Worm (Caenorhabditis elegans) whole organism, L1 larva: ENCODE measurements around the gene F31E8.5.

Experiments
- C34B4.2 ChIP-seq: sonication (generic microtip); optimal IDR thresholded peaks from 2 replicates; lab custom pipeline; 2017; ENCODE audit warnings: mild to moderate bottlenecking, missing genetic modification characterization, missing compliant biosample characterization
- F16B12.6 ChIP-seq: fragments of 150-350 bp; optimal IDR thresholded peaks from 2 replicates; lab custom pipeline; 2014; ENCODE audit warnings: missing biosample characterization, missing genetic modification characterization
- aha-1 ChIP-seq: fragments of 150-350 bp; optimal IDR thresholded peaks from 2 replicates; lab custom pipeline; 2014; ENCODE audit warnings: missing biosample characterization, missing genetic modification characterization
- alr-1 ChIP-seq: fragments of 200-800 bp; sonication (Bioruptor generic); optimal IDR thresholded peaks from 2 replicates; lab custom pipeline; 2018; ENCODE audit warnings: borderline replicate concordance, mild to moderate bottlenecking, missing genetic modification characterization, missing compliant biosample characterization
- ama-1 ChIP-seq: fragments of 150-350 bp; optimal IDR thresholded peaks from 2 replicates; lab custom pipeline; 2014
- blmp-1 ChIP-seq: fragments of 150-350 bp; optimal IDR thresholded peaks from 2 replicates; lab custom pipeline; 2014; ENCODE audit warnings: missing biosample characterization, missing genetic modification characterization
- ceh-82 ChIP-seq, 3 experiments: fragments of 150-350 bp in 1 of 3; sonication (generic microtip) in 2 of 3; optimal IDR thresholded peaks; 2 replicates each; lab custom pipeline; 2014 to 2017; ENCODE audit warnings: missing biosample characterization in 3 of 3, missing genetic modification characterization in 3 of 3
- ceh-88 ChIP-seq: fragments of 200-800 bp; sonication (Bioruptor generic); IDR thresholded peaks from 2 replicates; pipeline ENCODE4 v1.3.6; 2022; ENCODE audit warnings: missing genetic modification characterization, missing compliant biosample characterization
- ceh-90 ChIP-seq: sonication (generic microtip); optimal IDR thresholded peaks from 2 replicates; lab custom pipeline; 2016; ENCODE audit warnings: missing genetic modification characterization, missing compliant biosample characterization
- ces-1 ChIP-seq: fragments of 150-350 bp; optimal IDR thresholded peaks from 2 replicates; lab custom pipeline; 2014; ENCODE audit warnings: missing biosample characterization, missing genetic modification reagents, missing genetic modification characterization
- dpl-1 ChIP-seq, 3 experiments: fragments of 150-350 bp in 2 of 3; sonication (generic microtip) in 1 of 3; optimal IDR thresholded peaks; 2 replicates each; lab custom pipeline; 2014 to 2017; ENCODE audit warnings: missing biosample characterization in 3 of 3, missing genetic modification characterization in 3 of 3, missing genetic modification reagents in 3 of 3
- dsc-1 ChIP-seq: sonication (generic microtip); optimal IDR thresholded peaks from 2 replicates; lab custom pipeline; 2016; ENCODE audit warnings: mild to moderate bottlenecking, missing genetic modification characterization, missing compliant biosample characterization
- efl-1 ChIP-seq, 4 experiments: fragments of 150-350 bp; optimal IDR thresholded peaks in 3 of 4; peaks in 1 of 4; 1 replicate in 1 of 4; 2 replicates in 3 of 4; lab custom pipeline; 2014; ENCODE audit warnings: missing biosample characterization in 2 of 4, missing genetic modification characterization in 2 of 4, missing genetic modification reagents in 2 of 4
- egl-13 ChIP-seq: sonication (generic microtip); optimal IDR thresholded peaks from 2 replicates; lab custom pipeline; 2016; ENCODE audit warnings: missing genotype, missing genetic modification reagents, missing genetic modification characterization, missing compliant biosample characterization
- egl-27 ChIP-seq, 2 experiments: fragments of 150-350 bp in 1 of 2; sonication (generic microtip); optimal IDR thresholded peaks; 3 replicates each; lab custom pipeline; 2017 to 2018; ENCODE audit warnings: missing biosample characterization in 2 of 2, missing genetic modification characterization in 2 of 2, missing genetic modification reagents in 2 of 2
- elt-2 ChIP-seq: sonication (generic microtip); optimal IDR thresholded peaks from 2 replicates; lab custom pipeline; 2016; ENCODE audit warnings: missing genetic modification characterization, mild to moderate bottlenecking, inconsistent platforms, missing compliant biosample characterization, missing genetic modification reagents
- ets-5 ChIP-seq: fragments of 200-800 bp; sonication (Bioruptor generic); IDR thresholded peaks from 2 replicates; pipeline ENCODE4 v1.3.6; 2022; ENCODE audit warnings: missing genetic modification characterization, missing compliant biosample characterization
- fkh-8 ChIP-seq: sonication (generic microtip); optimal IDR thresholded peaks from 2 replicates; lab custom pipeline; 2016; ENCODE audit warnings: mild to moderate bottlenecking, missing genetic modification characterization, missing compliant biosample characterization
- fos-1 ChIP-seq: fragments of 150-350 bp; optimal IDR thresholded peaks from 2 replicates; lab custom pipeline; 2014; ENCODE audit warnings: missing biosample characterization, missing genetic modification characterization
- hlh-4 ChIP-seq: sonication (generic microtip); optimal IDR thresholded peaks from 2 replicates; lab custom pipeline; 2016; ENCODE audit warnings: mild to moderate bottlenecking, missing genetic modification characterization, missing compliant biosample characterization
- irx-1 ChIP-seq: sonication (generic microtip); optimal IDR thresholded peaks from 2 replicates; lab custom pipeline; 2016; ENCODE audit warnings: missing genetic modification characterization, missing compliant biosample characterization
- isw-1 ChIP-seq: fragments of 200-800 bp; sonication (Bioruptor generic); IDR thresholded peaks from 2 replicates; pipeline ENCODE4 v1.3.6; 2022; ENCODE audit warnings: missing genetic modification characterization, missing compliant biosample characterization
- lin-14 ChIP-seq: fragments of 200-800 bp; sonication (Bioruptor generic); optimal IDR thresholded peaks from 2 replicates; lab custom pipeline; 2018; ENCODE audit warnings: mild to moderate bottlenecking, missing genetic modification characterization, moderate library complexity, missing compliant biosample characterization
- lin-35 ChIP-seq, 2 experiments: fragments of 150-350 bp; optimal IDR thresholded peaks; 2 replicates each; lab custom pipeline; 2014; ENCODE audit warnings: missing biosample characterization in 2 of 2, missing genetic modification characterization in 2 of 2, missing genetic modification reagents in 2 of 2
- lir-3 ChIP-seq: sonication (generic microtip); optimal IDR thresholded peaks from 2 replicates; lab custom pipeline; 2016; ENCODE audit warnings: mild to moderate bottlenecking, missing genetic modification characterization, moderate library complexity, missing compliant biosample characterization; ENCODE audit not compliant: poor library complexity
- mab-9 ChIP-seq: fragments of 200-800 bp; sonication (Bioruptor generic); IDR thresholded peaks from 2 replicates; pipeline ENCODE4 v1.3.6; 2022; ENCODE audit warnings: missing genetic modification reagents, missing genetic modification characterization, missing compliant biosample characterization
- mef-2 ChIP-seq: fragments of 150-350 bp; optimal IDR thresholded peaks from 2 replicates; lab custom pipeline; 2014; ENCODE audit warnings: missing biosample characterization, missing genetic modification characterization
- mep-1 ChIP-seq: fragments of 150-350 bp; optimal IDR thresholded peaks from 2 replicates; lab custom pipeline; 2014; ENCODE audit warnings: missing biosample characterization, missing genetic modification characterization
- nhr-19 ChIP-seq: fragments of 200-800 bp; sonication (Bioruptor generic); conservative IDR thresholded peaks from 2 replicates; pipeline ENCODE4 v1.3.6; 2022; ENCODE audit warnings: missing genetic modification characterization, missing compliant biosample characterization
- nhr-20 ChIP-seq: sonication (generic microtip); optimal IDR thresholded peaks from 2 replicates; lab custom pipeline; 2016; ENCODE audit warnings: mild to moderate bottlenecking, missing genetic modification characterization, missing compliant biosample characterization
- nhr-237 ChIP-seq: fragments of 150-350 bp; optimal IDR thresholded peaks from 2 replicates; lab custom pipeline; 2014; ENCODE audit warnings: missing biosample characterization, missing genetic modification characterization
- nhr-28 ChIP-seq: fragments of 150-350 bp; optimal IDR thresholded peaks from 2 replicates; lab custom pipeline; 2014; ENCODE audit warnings: missing biosample characterization, missing genetic modification characterization
- nhr-76 ChIP-seq: sonication (generic microtip); optimal IDR thresholded peaks from 2 replicates; lab custom pipeline; 2017; ENCODE audit warnings: missing biosample characterization, missing genetic modification characterization
- nhr-77 ChIP-seq: fragments of 150-350 bp; optimal IDR thresholded peaks from 2 replicates; lab custom pipeline; 2014; ENCODE audit warnings: missing biosample characterization, missing genetic modification characterization
- nhr-84 ChIP-seq: sonication (generic microtip); optimal IDR thresholded peaks from 2 replicates; lab custom pipeline; 2017; ENCODE audit warnings: missing biosample characterization, missing genetic modification characterization
- nhr-90 ChIP-seq: sonication (generic microtip); optimal IDR thresholded peaks from 2 replicates; lab custom pipeline; 2016; ENCODE audit warnings: mild to moderate bottlenecking, missing genetic modification characterization, missing compliant biosample characterization; ENCODE audit not compliant: poor library complexity
- skn-1 ChIP-seq: fragments of 150-350 bp; optimal IDR thresholded peaks from 2 replicates; lab custom pipeline; 2014; ENCODE audit warnings: missing biosample characterization, missing genetic modification characterization
- snpc-4 ChIP-seq: fragments of 150-350 bp; optimal IDR thresholded peaks from 2 replicates; lab custom pipeline; 2014; ENCODE audit warnings: missing biosample characterization, missing genetic modification characterization
- sox-4 ChIP-seq: sonication (generic microtip); optimal IDR thresholded peaks from 2 replicates; lab custom pipeline; 2016; ENCODE audit warnings: missing genetic modification characterization, missing compliant biosample characterization
- sup-37 ChIP-seq: fragments of 200-800 bp; sonication (Bioruptor generic); optimal IDR thresholded peaks from 2 replicates; lab custom pipeline; 2018; ENCODE audit warnings: mild to moderate bottlenecking, missing genetic modification characterization, missing compliant biosample characterization
- swsn-7 ChIP-seq: sonication (generic microtip); optimal IDR thresholded peaks from 2 replicates; lab custom pipeline; 2016; ENCODE audit warnings: missing genetic modification characterization, missing compliant biosample characterization
- tbx-2 ChIP-seq: sonication (generic microtip); optimal IDR thresholded peaks from 2 replicates; lab custom pipeline; 2016; ENCODE audit warnings: missing genetic modification characterization, missing compliant biosample characterization
- unc-130 ChIP-seq: fragments of 150-350 bp; optimal IDR thresholded peaks from 2 replicates; lab custom pipeline; 2017; ENCODE audit warnings: missing biosample characterization, missing genetic modification characterization, inconsistent platforms
- unc-30 ChIP-seq: sonication (generic microtip); optimal IDR thresholded peaks from 2 replicates; lab custom pipeline; 2017; ENCODE audit warnings: missing biosample characterization, missing genetic modification characterization
- unc-86 ChIP-seq: sonication (generic microtip); optimal IDR thresholded peaks from 2 replicates; lab custom pipeline; 2016; ENCODE audit warnings: missing genetic modification characterization, missing compliant biosample characterization
- unc-98 ChIP-seq: fragments of 200-800 bp; sonication (Bioruptor generic); IDR thresholded peaks from 2 replicates; pipeline ENCODE4 v1.3.6; 2022; ENCODE audit warnings: missing genetic modification characterization, missing compliant biosample characterization
- vab-15 ChIP-seq: sonication (generic microtip); optimal IDR thresholded peaks from 2 replicates; lab custom pipeline; 2017; ENCODE audit warnings: missing genotype, mild to moderate bottlenecking, missing genetic modification characterization, missing compliant biosample characterization
- xbp-1 ChIP-seq: sonication (generic microtip); optimal IDR thresholded peaks from 2 replicates; lab custom pipeline; 2016; ENCODE audit warnings: missing genetic modification characterization, missing compliant biosample characterization
- zag-1 ChIP-seq: fragments of 150-350 bp; optimal IDR thresholded peaks from 2 replicates; lab custom pipeline; 2014; ENCODE audit warnings: missing biosample characterization, missing genetic modification characterization
- zip-4 ChIP-seq: fragments of 200-800 bp; sonication (Bioruptor generic); optimal IDR thresholded peaks from 2 replicates; lab custom pipeline; 2018; ENCODE audit warnings: mild to moderate bottlenecking, missing genetic modification characterization, moderate library complexity, missing compliant biosample characterization

Gene F31E8.5

ce11 chrII:6807162-6807561 is at the start of gene F31E8.5:
TSS of gene F31E8.5 (minus strand) at chrII:6807262.
- TF ChIP-seq irx-1 (no peak), nhr-90 (tag; lab: Kevin White, UChicago) (no peak), swsn-7 (tag; lab: Kevin White, UChicago) (no peak), nhr-77 (tag; lab: Kevin White, UChicago) (no peak), skn-1 (no peak)
- TF ChIP-seq, all 84 proteins: peak for 0

ce11 chrII:6853059-6853466 is 46.0 kb upstream of the F31E8.5 start:
- TF ChIP-seq blmp-1 (tag; lab: Kevin White, UChicago) (peak; percentile 18), mab-9 (GFP tag; lab: Robert Waterston, UW) (peak; percentile 61), ceh-82 (tag; optimal IDR thresholded peaks at IDR 0.05; lab: Kevin White, UChicago) (peak; percentile 58 to 82 (median 69)), lir-3 (tag; lab: Kevin White, UChicago) (peak; percentile 20), nhr-84 (no peak), nhr-19 (GFP tag; lab: Robert Waterston, UW) (peak; percentile 79), efl-1 (optimal IDR thresholded peaks at IDR 0.05; lab: Kevin White, UChicago) (peak; percentile 51 to 57), efl-1 (GFP tag; optimal IDR thresholded peaks at IDR 0.05 in 1 of 2; lab: Kevin White, UChicago) (peak; percentile 25 to 57), unc-30 (no peak), nhr-237 (tag; lab: Kevin White, UChicago) (peak; percentile 27), fos-1 (tag; lab: Kevin White, UChicago) (peak; percentile 44), sup-37 (GFP tag; lab: Kevin White, UChicago) (no peak), dsc-1 (peak; percentile 70), fkh-8 (tag; lab: Kevin White, UChicago) (peak; percentile 74), egl-13 (no peak), unc-130 (tag; lab: Kevin White, UChicago) (peak; percentile 15), mep-1 (tag; lab: Kevin White, UChicago) (peak; percentile 68), unc-98 (GFP tag; lab: Robert Waterston, UW) (no peak), irx-1 (peak; percentile 50), snpc-4 (tag; lab: Kevin White, UChicago) (peak; percentile 44), nhr-76 (tag; lab: Kevin White, UChicago) (no peak), zag-1 (no peak), lin-14 (GFP tag; lab: Kevin White, UChicago) (peak; percentile 84), unc-86 (tag; lab: Kevin White, UChicago) (peak; percentile 44), nhr-90 (tag; lab: Kevin White, UChicago) (peak; percentile 59), sox-4 (tag; lab: Kevin White, UChicago) (peak; percentile 32), dpl-1 (GFP tag; optimal IDR thresholded peaks at IDR 0.05; lab: Kevin White, UChicago) (peak in 2 of 3 experiments; percentile 36 to 47), isw-1 (peak; percentile 57), xbp-1 (tag; lab: Kevin White, UChicago) (peak; percentile 54), hlh-4 (no peak), swsn-7 (tag; lab: Kevin White, UChicago) (peak; percentile 67), C34B4.2 (tag; lab: Kevin White, UChicago) (no peak), nhr-20 (tag; lab: Kevin White, UChicago) (peak; percentile 79), nhr-28 (tag; lab: Kevin White, UChicago) (no peak), alr-1 (tag; lab: Kevin White, UChicago) (no peak), nhr-77 (tag; lab: Kevin White, UChicago) (peak; percentile 75), lin-35 (GFP tag; optimal IDR thresholded peaks at IDR 0.05; lab: Kevin White, UChicago) (peak; percentile 35 to 83), ama-1 (peak; percentile 51), tbx-2 (peak; percentile 65), elt-2 (tag; lab: Kevin White, UChicago) (peak; percentile 30), vab-15 (peak; percentile 22), ces-1 (GFP tag; lab: Kevin White, UChicago) (no peak), egl-27 (tag; optimal IDR thresholded peaks at IDR 0.05; lab: Kevin White, UChicago) (peak; percentile 67 to 69), ets-5 (GFP tag; lab: Robert Waterston, UW) (no peak), ceh-88 (GFP tag; lab: Robert Waterston, UW) (peak; percentile 63), ceh-90 (tag; lab: Kevin White, UChicago) (no peak), skn-1 (peak; percentile 50), zip-4 (GFP tag; lab: Kevin White, UChicago) (no peak), mef-2 (tag; lab: Kevin White, UChicago) (no peak), aha-1 (no peak), F16B12.6 (no peak)
